Worm (Caenorhabditis elegans) whole organism, young adult: ENCODE data around the gene ZK822.9.

Source experiments
- C17E4.6 ChIP-seq: fragments of 200-800 bp; sonication (Bioruptor generic); IDR thresholded peaks from 2 replicates; pipeline ENCODE4 v1.3.6; 2022; ENCODE audit warnings: missing genetic modification reagents, missing genetic modification characterization, missing compliant biosample characterization
- F10E7.11 ChIP-seq: sonication (generic microtip); optimal IDR thresholded peaks from 2 replicates; lab custom pipeline; 2017; ENCODE audit warnings: mild to moderate bottlenecking, missing genetic modification characterization, moderate library complexity, missing compliant biosample characterization
- F23B12.7 ChIP-seq: sonication (generic microtip); optimal IDR thresholded peaks from 2 replicates; lab custom pipeline; 2017; ENCODE audit warnings: missing genetic modification characterization, mild to moderate bottlenecking, missing compliant biosample characterization, antibody characterized with exemption, moderate library complexity; ENCODE audit not compliant: insufficient read depth
- F49E8.2 ChIP-seq: sonication (generic microtip); optimal IDR thresholded peaks from 3 replicates; lab custom pipeline; 2017; ENCODE audit warnings: missing genetic modification characterization, mild to moderate bottlenecking, missing compliant biosample characterization, antibody characterized with exemption, moderate library complexity; ENCODE audit not compliant: insufficient read depth
- F57C9.4 ChIP-seq: sonication (generic microtip); optimal IDR thresholded peaks from 2 replicates; lab custom pipeline; 2017; ENCODE audit warnings: mild to moderate bottlenecking, missing genetic modification characterization, missing compliant biosample characterization
- K11D2.4 ChIP-seq: fragments of 200-800 bp; sonication (Bioruptor generic); IDR thresholded peaks from 2 replicates; pipeline ENCODE4 v1.3.6; 2022; ENCODE audit warnings: missing genetic modification reagents, missing genetic modification characterization, missing compliant biosample characterization
- Y53G8AR.9 ChIP-seq: fragments of 200-800 bp; sonication (Bioruptor generic); conservative IDR thresholded peaks from 2 replicates; pipeline ENCODE4 v1.3.6; 2022; ENCODE audit warnings: missing genetic modification reagents, missing genetic modification characterization, missing compliant biosample characterization
- Y56A3A.18 ChIP-seq: fragments of 200-800 bp; sonication (Bioruptor generic); IDR thresholded peaks from 2 replicates; pipeline ENCODE4 v1.3.6; 2022; ENCODE audit warnings: missing genetic modification reagents, missing genetic modification characterization, missing compliant biosample characterization
- Y79H2A.3 ChIP-seq: fragments of 200-800 bp; sonication (Bioruptor generic); conservative IDR thresholded peaks from 2 replicates; pipeline ENCODE4 v1.3.6; 2022; ENCODE audit warnings: missing genetic modification reagents, missing genetic modification characterization, missing compliant biosample characterization
- Y95B8A.8 ChIP-seq: fragments of 200-800 bp; sonication (Bioruptor generic); IDR thresholded peaks from 2 replicates; pipeline ENCODE4 v1.3.6; 2022; ENCODE audit warnings: missing genetic modification reagents, missing genetic modification characterization, missing compliant biosample characterization
- ama-1 ChIP-seq, 3 experiments: fragments of 150-350 bp in 1 of 3; sonication (generic microtip) in 2 of 3; optimal IDR thresholded peaks; 2 replicates each; lab custom pipeline; 2014 to 2018; ENCODE audit warnings: missing biosample characterization in 2 of 3, missing genetic modification characterization in 2 of 3, missing genetic modification reagents in 2 of 3
- atf-7 ChIP-seq: sonication (generic microtip); optimal IDR thresholded peaks from 2 replicates; lab custom pipeline; 2017; ENCODE audit warnings: mild to moderate bottlenecking, missing genetic modification characterization, missing compliant biosample characterization
- athp-1 ChIP-seq: sonication (generic microtip); optimal IDR thresholded peaks from 2 replicates; lab custom pipeline; 2017; ENCODE audit warnings: mild to moderate bottlenecking, missing genetic modification characterization, missing compliant biosample characterization
- attf-3 ChIP-seq: fragments of 200-800 bp; sonication (Bioruptor generic); conservative IDR thresholded peaks from 2 replicates; pipeline ENCODE4 v1.3.6; 2022; ENCODE audit warnings: missing genetic modification reagents, missing genetic modification characterization, missing compliant biosample characterization
- bed-1 ChIP-seq: fragments of 200-800 bp; sonication (Bioruptor generic); IDR thresholded peaks from 2 replicates; pipeline ENCODE4 v1.3.6; 2022; ENCODE audit warnings: missing genetic modification reagents, missing genetic modification characterization, missing compliant biosample characterization
- ccch-3 ChIP-seq: fragments of 200-800 bp; sonication (Bioruptor generic); optimal IDR thresholded peaks from 2 replicates; lab custom pipeline; 2018; ENCODE audit warnings: mild to moderate bottlenecking, missing genetic modification characterization, missing compliant biosample characterization
- cebp-2 ChIP-seq: fragments of 200-800 bp; sonication (Bioruptor generic); IDR thresholded peaks from 2 replicates; pipeline ENCODE4 v1.3.6; 2022; ENCODE audit warnings: missing genetic modification characterization, missing compliant biosample characterization
- ceh-58 ChIP-seq: fragments of 200-800 bp; sonication (Bioruptor generic); IDR thresholded peaks from 2 replicates; pipeline ENCODE4 v1.3.6; 2022; ENCODE audit warnings: missing genetic modification characterization, missing compliant biosample characterization
- chd-7 ChIP-seq: sonication (generic microtip); optimal IDR thresholded peaks from 2 replicates; lab custom pipeline; 2016; ENCODE audit warnings: mild to moderate bottlenecking, missing genetic modification characterization, moderate library complexity, missing compliant biosample characterization
- dpl-1 ChIP-seq: fragments of 150-350 bp; optimal IDR thresholded peaks from 2 replicates; lab custom pipeline; 2014; ENCODE audit warnings: missing biosample characterization, missing genetic modification reagents, missing genetic modification characterization
- him-1 ChIP-seq: sonication (generic microtip); optimal IDR thresholded peaks from 2 replicates; lab custom pipeline; 2016; ENCODE audit warnings: missing genotype, missing genetic modification reagents, missing genetic modification characterization, missing compliant biosample characterization
- hlh-26 ChIP-seq: fragments of 200-800 bp; sonication (Bioruptor generic); conservative IDR thresholded peaks from 2 replicates; pipeline ENCODE4 v1.3.6; 2022; ENCODE audit warnings: missing genetic modification reagents, missing genetic modification characterization, missing compliant biosample characterization
- hmg-20 ChIP-seq: fragments of 200-800 bp; sonication (Bioruptor generic); IDR thresholded peaks from 2 replicates; pipeline ENCODE4 v1.3.6; 2022; ENCODE audit warnings: missing genetic modification reagents, missing genetic modification characterization, missing compliant biosample characterization
- hsf-1 ChIP-seq: fragments of 200-800 bp; sonication (Bioruptor generic); IDR thresholded peaks from 2 replicates; pipeline ENCODE4 v1.3.6; 2022; ENCODE audit warnings: missing genetic modification reagents, missing genetic modification characterization, missing compliant biosample characterization
- lin-26 ChIP-seq: fragments of 200-800 bp; sonication (Bioruptor generic); IDR thresholded peaks from 2 replicates; pipeline ENCODE4 v1.3.6; 2022; ENCODE audit warnings: missing genetic modification reagents, missing genetic modification characterization, missing compliant biosample characterization
- madf-3 ChIP-seq: fragments of 200-800 bp; sonication (Bioruptor generic); IDR thresholded peaks from 2 replicates; pipeline ENCODE4 v1.3.6; 2022; ENCODE audit warnings: missing genetic modification reagents, missing genetic modification characterization, missing compliant biosample characterization
- nfya-1 ChIP-seq: sonication (generic microtip); optimal IDR thresholded peaks from 2 replicates; lab custom pipeline; 2017; ENCODE audit warnings: antibody characterized with exemption, missing compliant biosample characterization, missing genetic modification characterization, borderline replicate concordance; ENCODE audit not compliant: insufficient read depth
- nhr-27 ChIP-seq: fragments of 200-800 bp; sonication (Bioruptor generic); optimal IDR thresholded peaks from 2 replicates; lab custom pipeline; 2018; ENCODE audit warnings: mild to moderate bottlenecking, missing genetic modification characterization, moderate library complexity, missing compliant biosample characterization
- rec-8 ChIP-seq, 2 experiments: sonication (generic microtip); optimal IDR thresholded peaks; 2 replicates each; lab custom pipeline; 2016; ENCODE audit warnings: mild to moderate bottlenecking in 2 of 2, missing genetic modification characterization in 2 of 2, missing genetic modification reagents in 2 of 2, missing genotype in 2 of 2, missing biosample characterization in 1 of 2, missing compliant biosample characterization in 1 of 2, moderate library complexity in 1 of 2
- rpc-1 ChIP-seq, 2 experiments: fragments of 150-350 bp in 1 of 2; sonication (generic microtip) in 1 of 2; optimal IDR thresholded peaks; 2 replicates each; lab custom pipeline; 2014 to 2018; ENCODE audit warnings: missing biosample characterization in 1 of 2, missing genetic modification characterization in 1 of 2, missing genetic modification reagents in 1 of 2, missing genotype in 1 of 2
- sea-2 ChIP-seq: fragments of 200-800 bp; sonication (Bioruptor generic); IDR thresholded peaks from 2 replicates; pipeline ENCODE4 v1.3.6; 2022; ENCODE audit warnings: missing genetic modification characterization, missing compliant biosample characterization
- snpc-1.1 ChIP-seq: sonication (generic microtip); optimal IDR thresholded peaks from 2 replicates; lab custom pipeline; 2017; ENCODE audit warnings: missing genetic modification characterization, mild to moderate bottlenecking, missing compliant biosample characterization, antibody characterized with exemption, moderate library complexity, missing genotype, missing genetic modification reagents; ENCODE audit not compliant: insufficient read depth
- snpc-3.4 ChIP-seq: sonication (generic microtip); optimal IDR thresholded peaks from 2 replicates; lab custom pipeline; 2017; ENCODE audit warnings: missing genetic modification characterization, mild to moderate bottlenecking, missing compliant biosample characterization, antibody characterized with exemption, moderate library complexity, missing genotype, missing genetic modification reagents
- ztf-18 ChIP-seq: sonication (generic microtip); optimal IDR thresholded peaks from 2 replicates; lab custom pipeline; 2016; ENCODE audit warnings: missing genotype, mild to moderate bottlenecking, missing genetic modification characterization, missing compliant biosample characterization
- ztf-25 ChIP-seq: fragments of 200-800 bp; sonication (Bioruptor generic); IDR thresholded peaks from 2 replicates; pipeline ENCODE4 v1.3.6; 2022; ENCODE audit warnings: missing genetic modification reagents, missing genetic modification characterization, missing compliant biosample characterization
- ztf-26 ChIP-seq: sonication (generic microtip); optimal IDR thresholded peaks from 2 replicates; lab custom pipeline; 2017; ENCODE audit warnings: missing genetic modification characterization, missing compliant biosample characterization
- ztf-3 ChIP-seq: fragments of 200-800 bp; sonication (Bioruptor generic); optimal IDR thresholded peaks from 2 replicates; lab custom pipeline; 2018; ENCODE audit warnings: mild to moderate bottlenecking, missing genetic modification characterization, missing compliant biosample characterization

ZK822.9 gene

DNA sequence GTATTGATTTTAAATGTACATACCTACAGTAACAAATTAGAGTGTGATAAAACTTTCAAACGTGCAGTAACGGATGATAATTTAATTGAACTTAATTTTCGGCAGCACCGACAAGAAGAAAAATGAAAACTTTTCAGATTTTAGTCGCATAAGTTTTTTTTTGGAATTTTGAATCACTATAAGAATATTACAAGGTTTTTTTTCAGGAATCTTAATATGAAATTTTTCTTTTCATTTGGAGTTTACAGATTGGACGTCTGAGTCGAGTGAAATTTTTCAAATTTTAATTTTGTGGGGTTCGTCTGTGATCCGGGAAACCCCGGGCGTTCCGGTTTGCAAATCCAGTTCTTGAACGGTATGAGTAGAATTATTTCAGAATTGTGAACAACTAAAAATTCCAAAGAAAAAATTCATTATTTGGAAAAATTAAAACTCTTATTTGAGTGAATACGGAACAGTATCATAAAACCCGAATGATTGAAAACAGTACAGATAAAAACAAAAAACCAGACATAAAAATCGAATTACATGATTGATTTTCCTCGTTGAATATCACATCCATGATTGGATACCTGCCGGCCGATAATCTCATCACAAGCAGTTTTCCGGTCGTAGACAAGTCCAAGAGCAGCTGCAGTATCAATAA lies 2.3 kb upstream of the ZK822.9 start (continued):
- TF ChIP-seq him-1 (no peak), ceh-58 (GFP tag; lab: Robert Waterston, UW) (0 out of 2 replicates have a peak, but pooled peaks have one; percentile 8), F23B12.7 (tag; lab: Kevin White, UChicago) (no peak), hlh-26 (GFP tag; lab: Robert Waterston, UW) (no peak), Y53G8AR.9 (GFP tag; lab: Robert Waterston, UW) (peak; percentile 96), F49E8.2 (tag; lab: Kevin White, UChicago) (no peak), ztf-25 (GFP tag; lab: Robert Waterston, UW) (no peak), Y79H2A.3 (GFP tag; lab: Robert Waterston, UW) (no peak), ccch-3 (GFP tag; lab: Kevin White, UChicago) (no peak), nhr-27 (tag; lab: Kevin White, UChicago) (no peak), snpc-1.1 (tag; lab: Kevin White, UChicago) (no peak), F10E7.11 (no peak), madf-3 (0 out of 2 replicates have a peak, but pooled peaks have one; percentile 40), sea-2 (GFP tag; lab: Robert Waterston, UW) (no peak), athp-1 (tag; lab: Kevin White, UChicago) (no peak), dpl-1 (GFP tag; lab: Kevin White, UChicago) (no peak), ztf-26 (tag; lab: Kevin White, UChicago) (peak; percentile 34), C17E4.6 (GFP tag; lab: Robert Waterston, UW) (no peak), snpc-3.4 (no peak), rpc-1 (optimal IDR thresholded peaks at IDR 0.05; lab: Kevin White, UChicago) (no peak), rpc-1 (tag; optimal IDR thresholded peaks at IDR 0.05; lab: Kevin White, UChicago) (no peak), attf-3 (GFP tag; lab: Robert Waterston, UW) (no peak), K11D2.4 (GFP tag; lab: Robert Waterston, UW) (peak; percentile 43; the same call in 1 of the 2 replicates)

DNA sequence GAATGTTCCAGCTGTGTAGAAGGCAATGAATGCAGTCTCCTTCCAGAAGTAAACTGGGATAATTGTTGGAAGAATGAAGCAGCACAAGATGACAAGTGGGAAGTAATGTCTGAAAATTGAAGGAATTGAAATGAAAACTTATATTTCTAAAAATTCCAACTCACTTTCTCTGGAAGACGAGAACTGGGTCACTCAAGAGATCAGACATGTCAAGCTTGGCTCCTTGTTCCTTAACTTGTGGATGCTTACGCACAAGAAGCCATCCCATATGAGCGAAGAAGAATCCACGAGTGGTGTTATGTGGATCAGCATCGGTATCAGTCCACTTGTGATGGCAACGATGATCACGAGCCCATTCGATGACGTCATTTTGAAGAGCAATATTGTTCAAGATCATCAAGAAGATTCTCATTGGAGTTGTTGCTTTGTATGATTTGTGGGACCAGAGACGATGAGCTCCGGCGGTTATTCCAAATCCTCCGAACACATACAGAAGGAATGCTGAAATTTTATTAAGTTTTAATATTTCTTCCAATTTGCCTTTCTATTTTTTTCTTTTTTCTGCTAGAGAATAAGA lies 1.4 kb upstream of the ZK822.9 start:
- TF ChIP-seq bed-1 (no peak), Y56A3A.18 (no peak; the same call in 1 of the 2 replicates), ztf-18 (tag; lab: Kevin White, UChicago) (no peak), cebp-2 (GFP tag; lab: Robert Waterston, UW) (no peak), nfya-1 (tag; lab: Kevin White, UChicago) (no peak), Y95B8A.8 (GFP tag; lab: Robert Waterston, UW) (peak; percentile 56; the same call in 1 of the 2 replicates), F23B12.7 (tag; lab: Kevin White, UChicago) (no peak), lin-26 (GFP tag; lab: Robert Waterston, UW) (0 out of 2 replicates have a peak, but pooled peaks have one; percentile 43), ztf-3 (GFP tag; lab: Kevin White, UChicago) (no peak), him-1 (no peak), rec-8 (tag; optimal IDR thresholded peaks at IDR 0.05; lab: Kevin White, UChicago) (no peak), atf-7 (peak; percentile 85), chd-7 (no peak), ama-1 (optimal IDR thresholded peaks at IDR 0.05; lab: Kevin White, UChicago) (no peak), ama-1 (GFP tag; optimal IDR thresholded peaks at IDR 0.05; lab: Kevin White, UChicago) (peak in 1 of 2 experiments; percentile 6), hmg-20 (GFP tag; lab: Robert Waterston, UW) (no peak), hsf-1 (GFP tag; lab: Robert Waterston, UW) (no peak), Y53G8AR.9 (GFP tag; lab: Robert Waterston, UW) (peak; percentile 68), F57C9.4 (tag; lab: Kevin White, UChicago) (no peak)
